Worm (Caenorhabditis elegans): ENCODE data around the gene ZK1320.2.

Gene ZK1320.2

ce11 chrII:9646928-9647838, 11.6 kb downstream of the ZK1320.2 start, which contains the start of gene sqv-8 (continued):
- TF ChIP-seq Y53G8AR.9 (GFP tag; conservative IDR thresholded peaks at IDR 0.05) (no peak), K11D2.4 (GFP tag; IDR thresholded peaks at IDR 0.05) (no peak), somi-1 (GFP tag; optimal IDR thresholded peaks at IDR 0.05) (no peak), lin-40 (tag; optimal IDR thresholded peaks at IDR 0.05) (no peak), ztf-26 (tag; optimal IDR thresholded peaks at IDR 0.05) (no peak), unc-62 (GFP tag; optimal IDR thresholded peaks at IDR 0.05) (peak; percentile 28), hrde-1 (tag; optimal IDR thresholded peaks at IDR 0.05; ENCODE audit: borderline replicate concordance) (no peak), atf-7 (tag; optimal IDR thresholded peaks at IDR 0.05) (no peak), F33H1.4 (GFP tag; IDR thresholded peaks at IDR 0.05) (peak; percentile 94), snpc-1.3 (tag; optimal IDR thresholded peaks at IDR 0.05; ENCODE audit: insufficient read depth) (peak; percentile 70), Y67H2A.10 (GFP tag; conservative IDR thresholded peaks at IDR 0.05) (no peak), C17E4.6 (GFP tag; IDR thresholded peaks at IDR 0.05) (no peak), hlh-26 (GFP tag; conservative IDR thresholded peaks at IDR 0.05) (no peak), egl-18 (GFP tag; IDR thresholded peaks at IDR 0.05) (no peak), D2030.7 (GFP tag; IDR thresholded peaks at IDR 0.05) (peak; percentile 62; the same call in 1 of the 2 replicates), ztf-25 (GFP tag; IDR thresholded peaks at IDR 0.05) (no peak), rcor-1 (GFP tag; IDR thresholded peaks at IDR 0.05) (no peak), F22D6.2 (tag; optimal IDR thresholded peaks at IDR 0.05) (no peak), ccch-3 (GFP tag; optimal IDR thresholded peaks at IDR 0.05) (no peak), bed-2 (GFP tag; IDR thresholded peaks at IDR 0.05) (no peak), ceh-100 (GFP tag; IDR thresholded peaks at IDR 0.05) (no peak), dpff-1 (tag; optimal IDR thresholded peaks at IDR 0.05) (no peak), gei-17 (GFP tag; optimal IDR thresholded peaks at IDR 0.05) (no peak), F23B12.7 (tag; optimal IDR thresholded peaks at IDR 0.05; ENCODE audit: insufficient read depth) (peak; percentile 12), fkh-3 (tag; optimal IDR thresholded peaks at IDR 0.05) (no peak), B0336.3 (GFP tag; IDR thresholded peaks at IDR 0.05) (no peak), athp-1 (tag; optimal IDR thresholded peaks at IDR 0.05) (no peak), dox-1 (GFP tag; IDR thresholded peaks at IDR 0.05) (0 out of 2 replicates have a peak, but pooled peaks have one; percentile 17), madf-6 (GFP tag; IDR thresholded peaks at IDR 0.05) (peak; percentile 97), mcd-1 (GFP tag; IDR thresholded peaks at IDR 0.05) (no peak), attf-3 (GFP tag; conservative IDR thresholded peaks at IDR 0.05) (no peak), hmg-1.2 (GFP tag; IDR thresholded peaks at IDR 0.05) (no peak), cebp-1 (GFP tag; IDR thresholded peaks at IDR 0.05) (no peak), cebp-1 (tag; optimal IDR thresholded peaks at IDR 0.05) (peak; percentile 77), snpc-3.4 (tag; optimal IDR thresholded peaks at IDR 0.05) (no peak), F10E7.11 (tag; optimal IDR thresholded peaks at IDR 0.05) (no peak), T26A5.8 (tag; optimal IDR thresholded peaks at IDR 0.05) (no peak), lsy-27 (tag; optimal IDR thresholded peaks at IDR 0.05; ENCODE audit: borderline replicate concordance, insufficient read depth) (no peak), attf-6 (GFP tag; IDR thresholded peaks at IDR 0.05) (no peak), madf-8 (GFP tag; conservative IDR thresholded peaks at IDR 0.05) (peak; percentile 76), sptf-2 (GFP tag; optimal IDR thresholded peaks at IDR 0.05) (no peak), pbrm-1 (GFP tag; IDR thresholded peaks at IDR 0.05) (no peak), ztf-28 (GFP tag; IDR thresholded peaks at IDR 0.05) (no peak), ceh-58 (GFP tag; IDR thresholded peaks at IDR 0.05) (no peak), lin-35 (GFP tag; optimal IDR thresholded peaks at IDR 0.05) (no peak), T07F8.4 (tag; optimal IDR thresholded peaks at IDR 0.05) (no peak), zim-3 (tag; optimal IDR thresholded peaks at IDR 0.05) (no peak)

All from whole organism, young adult.